Worm (Caenorhabditis elegans): ENCODE data around the gene clec-223.

clec-223 gene

ce11 chrV:11228653-11229173, 44.2 kb upstream of the clec-223 start, which contains the start of gene pqn-70 (continued):
- TF ChIP-seq jun-1 (tag; optimal IDR thresholded peaks at IDR 0.05) (peak; percentile 11), ceh-28 (tag; optimal IDR thresholded peaks at IDR 0.05) (peak; percentile 76), zfp-3 (GFP tag; conservative IDR thresholded peaks at IDR 0.05) (no peak; the same call in 1 of the 2 replicates)

- peak; percentile 39 for TF ChIP-seq nhr-28 (tag; optimal IDR thresholded peaks at IDR 0.05)
- 0 out of 2 replicates have a peak, but pooled peaks have one; percentile 13 for TF ChIP-seq ceh-20 (GFP tag; IDR thresholded peaks at IDR 0.05)
- TF ChIP-seq dmd-9 (GFP tag; IDR thresholded peaks at IDR 0.05): no peak
- no peak for TF ChIP-seq aly-2 (tag; optimal IDR thresholded peaks at IDR 0.05)
These were observed 41.8 kb upstream of the clec-223 start for ce11 chrV:11231177-11231576.

ce11 chrV:11234350-11234749, 38.6 kb upstream of the clec-223 start, which contains the start of gene T19B10.5:
TSS of gene T19B10.5 (plus strand) at chrV:11234650.
- TF ChIP-seq aha-1 (tag) (peak; percentile 83), zip-2 (tag; optimal IDR thresholded peaks at IDR 0.05) (no peak)

ce11 chrV:11235876-11236275, 37.1 kb upstream of the clec-223 start:
- TF ChIP-seq ceh-44 (GFP tag; IDR thresholded peaks at IDR 0.05): no peak
- no peak for TF ChIP-seq nhr-111 (GFP tag; optimal IDR thresholded peaks at IDR 0.05)
- no peak for TF ChIP-seq D1046.2 (GFP tag; IDR thresholded peaks at IDR 0.05)
- no peak for TF ChIP-seq set-16 (GFP tag; IDR thresholded peaks at IDR 0.05)
- TF ChIP-seq tra-1 (GFP tag; IDR thresholded peaks at IDR 0.05): no peak
- no peak for TF ChIP-seq ces-1 (GFP tag; optimal IDR thresholded peaks at IDR 0.05)
- no peak for TF ChIP-seq gei-8 (GFP tag; optimal IDR thresholded peaks at IDR 0.05)
- no peak for TF ChIP-seq mes-2 (tag; optimal IDR thresholded peaks at IDR 0.05; ENCODE audit: poor library complexity, severe bottlenecking)
- TF ChIP-seq zfp-2 (tag; optimal IDR thresholded peaks at IDR 0.05): no peak
- TF ChIP-seq daf-16 (GFP tag; optimal IDR thresholded peaks at IDR 0.05): no peak
- peak; percentile 33 for TF ChIP-seq daf-16 (tag; optimal IDR thresholded peaks at IDR 0.05)
- no peak for TF ChIP-seq lin-38 (GFP tag; IDR thresholded peaks at IDR 0.05)
- no peak for TF ChIP-seq hif-1 (tag; optimal IDR thresholded peaks at IDR 0.05)
- TF ChIP-seq zag-1 (tag; optimal IDR thresholded peaks at IDR 0.05): no peak
- TF ChIP-seq nhr-6 (tag; optimal IDR thresholded peaks at IDR 0.05): no peak
- no peak for TF ChIP-seq cey-2 (tag; optimal IDR thresholded peaks at IDR 0.05; ENCODE audit: borderline replicate concordance, insufficient read depth)
- peak; percentile 54 for TF ChIP-seq dmd-6 (GFP tag; IDR thresholded peaks at IDR 0.05)
- no peak for TF ChIP-seq ZK337.2 (GFP tag; IDR thresholded peaks at IDR 0.05)
- TF ChIP-seq pqm-1 (tag; optimal IDR thresholded peaks at IDR 0.05): peak; percentile 91
- peak in 1 of 2 experiments; percentile 12 for TF ChIP-seq lsy-2 (tag; optimal IDR thresholded peaks at IDR 0.05)
- TF ChIP-seq F44E2.7 (GFP tag; IDR thresholded peaks at IDR 0.05): no peak
- no peak for TF ChIP-seq mep-1 (tag; optimal IDR thresholded peaks at IDR 0.05)
- peak; percentile 70 for TF ChIP-seq hlh-11 (tag; optimal IDR thresholded peaks at IDR 0.05)
- TF ChIP-seq zip-2 (tag; optimal IDR thresholded peaks at IDR 0.05): no peak
- peak; percentile 37 for TF ChIP-seq dve-1 (tag; optimal IDR thresholded peaks at IDR 0.05; ENCODE audit: insufficient read depth)
- peak; percentile 24 for TF ChIP-seq nhr-102 (tag; optimal IDR thresholded peaks at IDR 0.05)
- TF ChIP-seq nhr-42 (GFP tag; IDR thresholded peaks at IDR 0.05): 0 out of 2 replicates have a peak, but pooled peaks have one; percentile 3
- no peak for TF ChIP-seq duxl-1 (tag; optimal IDR thresholded peaks at IDR 0.05; ENCODE audit: poor library complexity)
- TF ChIP-seq nhr-48 (tag; optimal IDR thresholded peaks at IDR 0.05): peak; percentile 19
- no peak for TF ChIP-seq Y5F2A.4 (GFP tag; optimal IDR thresholded peaks at IDR 0.05)
- TF ChIP-seq madf-5 (GFP tag; IDR thresholded peaks at IDR 0.05): no peak
- no peak for TF ChIP-seq zip-11 (GFP tag; IDR thresholded peaks at IDR 0.05)
- TF ChIP-seq snpc-1.2 (GFP tag; IDR thresholded peaks at IDR 0.05): no peak
- peak; percentile 23 for TF ChIP-seq mxl-3 (GFP tag; optimal IDR thresholded peaks at IDR 0.05)
- TF ChIP-seq aha-1 (tag): peak; percentile 5
- no peak for TF ChIP-seq dmd-9 (GFP tag; IDR thresholded peaks at IDR 0.05)
- TF ChIP-seq unc-62 (GFP tag; optimal IDR thresholded peaks at IDR 0.05 in 1 of 2): peak in 1 of 2 experiments; percentile 88
- no peak for TF ChIP-seq unc-62 (tag; optimal IDR thresholded peaks at IDR 0.05)
- peak; percentile 27 for TF ChIP-seq nhr-28 (tag; optimal IDR thresholded peaks at IDR 0.05)
- TF ChIP-seq T26A8.4 (GFP tag; IDR thresholded peaks at IDR 0.05): no peak
